Fruit fly (Drosophila melanogaster) whole organism, embryonic: ENCODE results near the gene CG32137.
A peak's percentile ranks its signal among the peaks of the same experiment; 100 is the strongest.

Experiments
- Aef1 ChIP-seq: fragments of 200-800 bp; sonication (Bioruptor generic); IDR thresholded peaks from 3 replicates; pipeline ENCODE4 v1.3.6; 2022; ENCODE audit warnings: missing biosample characterization, missing genetic modification characterization
- CG10366 ChIP-seq: fragments of 200-800 bp; sonication (Bioruptor generic); IDR thresholded peaks from 2 replicates; pipeline ENCODE4 v1.3.6; 2022; ENCODE audit warnings: missing biosample characterization, missing genetic modification characterization
- CG11085 ChIP-seq: fragments of 200-800 bp; sonication (Bioruptor generic); IDR thresholded peaks from 2 replicates; pipeline ENCODE4 v1.3.6; 2022; ENCODE audit warnings: missing biosample characterization, missing genetic modification characterization
- CG11093 ChIP-seq: fragments of 200-800 bp; sonication (Bioruptor generic); IDR thresholded peaks from 3 replicates; pipeline ENCODE4 v1.3.6; 2022; ENCODE audit warnings: missing biosample characterization, missing genetic modification characterization
- CG13287 ChIP-seq: fragments of 200-800 bp; sonication (Bioruptor generic); IDR thresholded peaks from 2 replicates; pipeline ENCODE4 v1.3.6; 2022; ENCODE audit warnings: missing biosample characterization, missing genetic modification characterization; ENCODE audit not compliant: partially characterized antibody
- CG13424 ChIP-seq: fragments of 200-800 bp; sonication (Bioruptor generic); optimal IDR thresholded peaks from 2 replicates; lab custom pipeline; 2019; ENCODE audit warnings: missing biosample characterization, mild to moderate bottlenecking, missing genetic modification characterization, moderate library complexity
- CG15696 ChIP-seq: fragments of 200-800 bp; sonication (Bioruptor generic); optimal IDR thresholded peaks from 2 replicates; lab custom pipeline; 2019; ENCODE audit warnings: missing biosample characterization, mild to moderate bottlenecking, missing genetic modification characterization, moderate library complexity
- CG17186 ChIP-seq: fragments of 200-800 bp; sonication (Bioruptor generic); optimal IDR thresholded peaks from 3 replicates; lab custom pipeline; 2017; ENCODE audit warnings: missing biosample characterization, missing genetic modification reagents, missing genetic modification characterization
- CG17385 ChIP-seq: fragments of 200-800 bp; sonication (Bioruptor generic); optimal IDR thresholded peaks from 3 replicates; lab custom pipeline; 2018; ENCODE audit warnings: missing biosample characterization, mild to moderate bottlenecking, missing genetic modification characterization
- CG2120 ChIP-seq: fragments of 200-800 bp; sonication (Bioruptor generic); optimal IDR thresholded peaks from 3 replicates; lab custom pipeline; 2016; ENCODE audit warnings: missing biosample characterization, missing genetic modification characterization
- CG2678 ChIP-seq: fragments of 200-800 bp; sonication (Bioruptor generic); optimal IDR thresholded peaks from 3 replicates; lab custom pipeline; 2019; ENCODE audit warnings: missing biosample characterization, mild to moderate bottlenecking, missing genetic modification characterization, moderate library complexity
- CG32772 ChIP-seq: fragments of 200-800 bp; sonication (Bioruptor generic); IDR thresholded peaks from 2 replicates; pipeline ENCODE4 v1.3.6; 2022; ENCODE audit warnings: missing biosample characterization, missing genetic modification characterization
- CG34376 ChIP-seq: fragments of 200-800 bp; sonication (Bioruptor generic); optimal IDR thresholded peaks from 2 replicates; lab custom pipeline; 2018; ENCODE audit warnings: missing biosample characterization, mild to moderate bottlenecking, missing genetic modification characterization
- CG34422 ChIP-seq: fragments of 200-800 bp; sonication (Bioruptor generic); IDR thresholded peaks from 3 replicates; pipeline ENCODE4 v1.3.6; 2022; ENCODE audit warnings: missing biosample characterization, missing genetic modification characterization
- CG43689 ChIP-seq: fragments of 200-800 bp; sonication (Bioruptor generic); IDR thresholded peaks from 2 replicates; pipeline ENCODE4 v1.3.6; 2022; ENCODE audit warnings: missing biosample characterization, missing genetic modification characterization
- CG8944 ChIP-seq: fragments of 200-800 bp; sonication (Bioruptor generic); optimal IDR thresholded peaks from 3 replicates; lab custom pipeline; 2016; ENCODE audit warnings: missing biosample characterization, missing genetic modification characterization
- Dp ChIP-seq: fragments of 200-800 bp; sonication (Bioruptor generic); optimal IDR thresholded peaks from 2 replicates; lab custom pipeline; 2018; ENCODE audit warnings: missing biosample characterization, mild to moderate bottlenecking, missing genetic modification characterization, moderate library complexity
- Drgx ChIP-seq: fragments of 200-800 bp; sonication (Bioruptor generic); IDR thresholded peaks from 2 replicates; pipeline ENCODE4 v1.3.6; 2022; ENCODE audit warnings: missing biosample characterization, missing genetic modification characterization
- E2f2 ChIP-seq: fragments of 200-800 bp; sonication (Bioruptor generic); IDR thresholded peaks from 2 replicates; pipeline ENCODE4 v1.3.6; 2022; ENCODE audit warnings: missing biosample characterization, missing genetic modification characterization
- Ets65A ChIP-seq: fragments of 200-800 bp; sonication (Bioruptor generic); peaks from one replicate; lab custom pipeline; 2016; ENCODE audit warnings: missing biosample characterization, missing genetic modification characterization
- Mrtf ChIP-seq: fragments of 200-800 bp; sonication (Bioruptor generic); IDR thresholded peaks from 3 replicates; pipeline ENCODE4 v1.3.6; 2022; ENCODE audit warnings: missing biosample characterization, missing genetic modification characterization
- NfI ChIP-seq: fragments of 200-800 bp; sonication (Bioruptor generic); optimal IDR thresholded peaks from 3 replicates; lab custom pipeline; 2018; ENCODE audit warnings: missing biosample characterization, mild to moderate bottlenecking, missing genetic modification characterization, moderate library complexity
- Oaz ChIP-seq: fragments of 200-800 bp; sonication (Bioruptor generic); IDR thresholded peaks from 2 replicates; pipeline ENCODE4 v1.3.6; 2022; ENCODE audit warnings: missing biosample characterization, missing genetic modification characterization
- Pdp1 ChIP-seq, 2 experiments: fragments of 200-800 bp; sonication (Bioruptor generic); optimal IDR thresholded peaks; 3 replicates each; lab custom pipeline; 2016; ENCODE audit warnings: missing biosample characterization in 2 of 2, missing genetic modification characterization in 2 of 2, mild to moderate bottlenecking in 1 of 2, moderate library complexity in 1 of 2
- Rfx ChIP-seq: fragments of 200-800 bp; sonication (Bioruptor generic); IDR thresholded peaks from 2 replicates; pipeline ENCODE4 v1.3.6; 2022; ENCODE audit warnings: missing biosample characterization, missing genetic modification characterization
- TFAM ChIP-seq: fragments of 200-800 bp; sonication (Bioruptor generic); optimal IDR thresholded peaks from 2 replicates; lab custom pipeline; 2017; ENCODE audit warnings: missing biosample characterization, missing genetic modification characterization, inconsistent platforms
- YL-1 ChIP-seq: fragments of 200-800 bp; sonication (Bioruptor generic); optimal IDR thresholded peaks from 3 replicates; lab custom pipeline; 2017; ENCODE audit warnings: missing biosample characterization, mild to moderate bottlenecking, missing genetic modification characterization
- chinmo ChIP-seq: fragments of 200-800 bp; sonication (Bioruptor generic); IDR thresholded peaks from 4 replicates; pipeline ENCODE4 v1.3.6; 2022; ENCODE audit warnings: missing biosample characterization, missing genetic modification characterization; ENCODE audit not compliant: partially characterized antibody
- ewg ChIP-seq: fragments of 200-800 bp; sonication (Bioruptor generic); optimal IDR thresholded peaks from 3 replicates; lab custom pipeline; 2017; ENCODE audit warnings: mild to moderate bottlenecking, missing biosample characterization, missing genetic modification reagents, missing genetic modification characterization
- gt ChIP-seq: fragments of 200-800 bp; sonication (Bioruptor generic); IDR thresholded peaks from 2 replicates; pipeline ENCODE4 v1.3.6; 2022; ENCODE audit warnings: missing biosample characterization, missing genetic modification characterization
- inv ChIP-seq: fragments of 200-800 bp; sonication (Bioruptor generic); IDR thresholded peaks from 2 replicates; pipeline ENCODE4 v1.3.6; 2022; ENCODE audit warnings: missing biosample characterization, missing genetic modification characterization; ENCODE audit not compliant: partially characterized antibody
- jumu ChIP-seq: fragments of 200-800 bp; sonication (Bioruptor generic); optimal IDR thresholded peaks from 3 replicates; lab custom pipeline; 2016; ENCODE audit warnings: missing biosample characterization, missing genetic modification characterization
- lov ChIP-seq, 2 experiments: fragments of 200-800 bp in 1 of 2; fragments of >200 bp in 1 of 2; sonication (Bioruptor generic) in 1 of 2; IDR thresholded peaks in 1 of 2; optimal IDR thresholded peaks in 1 of 2; 2 replicates in 1 of 2; 3 replicates in 1 of 2; pipeline versions ENCODE4 v1.3.6 to Lab custom; 2017 to 2022; ENCODE audit warnings: missing biosample characterization in 1 of 2, missing genetic modification characterization in 1 of 2
- mld ChIP-seq: fragments of 200-800 bp; sonication (Bioruptor generic); IDR thresholded peaks from 3 replicates; pipeline ENCODE4 v1.3.6; 2022; ENCODE audit warnings: missing biosample characterization, missing genetic modification characterization; ENCODE audit not compliant: partially characterized antibody
- nerfin-1 ChIP-seq: fragments of 200-800 bp; sonication (Bioruptor generic); optimal IDR thresholded peaks from 3 replicates; lab custom pipeline; 2019; ENCODE audit warnings: missing biosample characterization, mild to moderate bottlenecking, missing genetic modification characterization, moderate library complexity
- pfk ChIP-seq: fragments of 200-800 bp; sonication (Bioruptor generic); optimal IDR thresholded peaks from 2 replicates; lab custom pipeline; 2018; ENCODE audit warnings: missing biosample characterization, mild to moderate bottlenecking, missing genetic modification characterization, moderate library complexity
- pho ChIP-seq: fragments of 200-800 bp; sonication (Bioruptor generic); optimal IDR thresholded peaks from 2 replicates; lab custom pipeline; 2016; ENCODE audit warnings: missing biosample characterization, missing genetic modification characterization
- pzg ChIP-seq: fragments of 200-800 bp; sonication (Bioruptor generic); optimal IDR thresholded peaks from 3 replicates; lab custom pipeline; 2018; ENCODE audit warnings: missing biosample characterization, mild to moderate bottlenecking, missing genetic modification characterization, moderate library complexity
- row ChIP-seq: fragments of 200-800 bp; sonication (Bioruptor generic); IDR thresholded peaks from 3 replicates; pipeline ENCODE4 v1.3.6; 2022; ENCODE audit warnings: missing biosample characterization, missing genetic modification characterization
- schlank ChIP-seq: fragments of 200-800 bp; sonication (Bioruptor generic); optimal IDR thresholded peaks from 2 replicates; lab custom pipeline; 2018; ENCODE audit warnings: missing biosample characterization, mild to moderate bottlenecking, missing genetic modification characterization
- sna ChIP-seq: fragments of 200-800 bp; sonication (Bioruptor generic); IDR thresholded peaks from 2 replicates; pipeline ENCODE4 v1.3.6; 2022; ENCODE audit warnings: missing biosample characterization, missing genetic modification characterization; ENCODE audit not compliant: partially characterized antibody
- sob ChIP-seq: fragments of 200-800 bp; sonication (Bioruptor generic); IDR thresholded peaks from 2 replicates; pipeline ENCODE4 v1.3.6; 2022; ENCODE audit warnings: missing biosample characterization, missing genetic modification characterization
- tna ChIP-seq: fragments of 200-800 bp; sonication (Bioruptor generic); IDR thresholded peaks from 2 replicates; pipeline ENCODE4 v1.3.6; 2022; ENCODE audit warnings: missing biosample characterization, missing genetic modification characterization; ENCODE audit not compliant: partially characterized antibody
- toy ChIP-seq: fragments of 200-800 bp; sonication (Bioruptor generic); IDR thresholded peaks from 2 replicates; pipeline ENCODE4 v1.3.6; 2022; ENCODE audit warnings: missing biosample characterization, missing genetic modification characterization
- twi ChIP-seq: fragments of 200-800 bp; optimal IDR thresholded peaks from 2 replicates; lab custom pipeline; 2019; ENCODE audit warnings: missing biosample characterization, mild to moderate bottlenecking, missing genetic modification characterization, moderate library complexity
- vvl ChIP-seq: fragments of 200-800 bp; sonication (Bioruptor generic); IDR thresholded peaks from 2 replicates; pipeline ENCODE4 v1.3.6; 2022; ENCODE audit warnings: missing biosample characterization, missing genetic modification characterization
- zfh2 ChIP-seq: fragments of 200-800 bp; sonication (Bioruptor generic); optimal IDR thresholded peaks from 2 replicates; lab custom pipeline; 2016; ENCODE audit warnings: missing biosample characterization, missing genetic modification characterization

CG32137 gene

dm6 chr3L:14005627-14006287, 66.7 kb downstream of the CG32137 start (continued):
- TF ChIP-seq CG32772 (GFP tag; lab: Robert Waterston, UW) (no peak), Oaz (no peak), pfk (GFP tag; lab: Kevin White, UChicago) (no peak), CG43689 (GFP tag; lab: Robert Waterston, UW) (no peak), NfI (GFP tag; lab: Kevin White, UChicago) (no peak), jumu (no peak), Mrtf (no peak), CG17186 (GFP tag; lab: Kevin White, UChicago) (no peak), CG17385 (GFP tag; lab: Kevin White, UChicago) (peak; percentile 57)

- TF ChIP-seq E2f2 (peak; percentile 31; the same call in 1 of the 2 replicates), vvl (GFP tag; lab: Robert Waterston, UW) (peak; percentile 7; the same call in 1 of the 2 replicates), CG10366 (peak; percentile 17; the same call in 1 of the 2 replicates), pho (peak; percentile 9), Aef1 (GFP tag; lab: Robert Waterston, UW) (no peak), CG8944 (peak; percentile 14), ewg (peak; percentile 94), chinmo (peak; percentile 88; the same call in 2 of the 4 replicates), mld (GFP tag; lab: Robert Waterston, UW) (no peak), Drgx (GFP tag; lab: Robert Waterston, UW) (peak; percentile 43; the same call in 1 of the 2 replicates), CG15696 (tag; lab: Kevin White, UChicago) (no peak), CG11085 (GFP tag; lab: Robert Waterston, UW) (no peak), lov (optimal IDR thresholded peaks at IDR 0.05; lab: Kevin White, UChicago) (no peak), lov (GFP tag; IDR thresholded peaks at IDR 0.05; lab: Robert Waterston, UW) (peak; percentile 13; the same call in 1 of the 3 replicates), row (GFP tag; lab: Robert Waterston, UW) (peak; percentile 67), sob (GFP tag; lab: Robert Waterston, UW) (peak; percentile 29; the same call in 1 of the 2 replicates), pzg (peak; percentile 33), CG11093 (GFP tag; lab: Robert Waterston, UW) (no peak), inv (GFP tag; lab: Robert Waterston, UW) (no peak), tna (GFP tag; lab: Robert Waterston, UW) (0 out of 2 replicates have a peak, but pooled peaks have one; percentile 21), Rfx (GFP tag; lab: Robert Waterston, UW) (no peak), Ets65A (GFP tag; lab: Kevin White, UChicago) (peak; percentile 39), sna (GFP tag; lab: Robert Waterston, UW) (no peak), twi (tag; lab: Kevin White, UChicago) (no peak), CG34376 (GFP tag; lab: Kevin White, UChicago) (peak; percentile 7), toy (GFP tag; lab: Robert Waterston, UW) (no peak), Pdp1 (GFP tag; optimal IDR thresholded peaks at IDR 0.05; lab: Kevin White, UChicago) (peak in 1 of 2 experiments; percentile 100), CG13287 (GFP tag; lab: Robert Waterston, UW) (peak; percentile 53; the same call in 1 of the 2 replicates), CG13424 (tag; lab: Kevin White, UChicago) (peak; percentile 20), Dp (peak; percentile 14), TFAM (GFP tag; lab: Kevin White, UChicago) (no peak), gt (GFP tag; lab: Robert Waterston, UW) (no peak), CG34422 (GFP tag; lab: Robert Waterston, UW) (0 out of 3 replicates have a peak, but pooled peaks have one; percentile 45), CG2678 (tag; lab: Kevin White, UChicago) (no peak), nerfin-1 (peak; percentile 38), schlank (tag; lab: Kevin White, UChicago) (no peak), zfh2 (GFP tag; lab: Kevin White, UChicago) (no peak), CG2120 (GFP tag; lab: Kevin White, UChicago) (peak; percentile 45), YL-1 (GFP tag; lab: Kevin White, UChicago) (peak; percentile 66)
Measured at dm6 chr3L:14006704-14007126, 67.7 kb downstream of the CG32137 start.
